Worm (Caenorhabditis elegans): ENCODE measurements around the gene xdh-1.

- TF ChIP-seq ama-1 (optimal IDR thresholded peaks at IDR 0.05): no peak
- TF ChIP-seq daf-12 (tag; optimal IDR thresholded peaks at IDR 0.05): no peak
- no peak for TF ChIP-seq ceh-28 (tag; optimal IDR thresholded peaks at IDR 0.05)
- TF ChIP-seq nhr-237 (tag; optimal IDR thresholded peaks at IDR 0.05): no peak
- no peak for TF ChIP-seq ztf-4 (tag; optimal IDR thresholded peaks at IDR 0.05)
Measured at ce11 chrIV:14414200-14414599, 1.5 kb upstream of the xdh-1 start.
